Fruit fly (Drosophila melanogaster) whole organism: Measurements from ENCODE around the gene S-Lap1.

Source experiments
- Dll ChIP-seq: fragments of >200 bp; optimal IDR thresholded peaks from 2 replicates; lab custom pipeline; 2017
- pan ChIP-seq: fragments of >200 bp; optimal IDR thresholded peaks from 2 replicates; lab custom pipeline; 2017
- psq ChIP-seq: fragments of >200 bp; optimal IDR thresholded peaks from 2 replicates; lab custom pipeline; 2017
- usp ChIP-seq: fragments of >200 bp; optimal IDR thresholded peaks from 2 replicates; lab custom pipeline; 2017; ENCODE audit warnings: missing biosample characterization, missing genetic modification characterization, mixed read lengths

DNA sequence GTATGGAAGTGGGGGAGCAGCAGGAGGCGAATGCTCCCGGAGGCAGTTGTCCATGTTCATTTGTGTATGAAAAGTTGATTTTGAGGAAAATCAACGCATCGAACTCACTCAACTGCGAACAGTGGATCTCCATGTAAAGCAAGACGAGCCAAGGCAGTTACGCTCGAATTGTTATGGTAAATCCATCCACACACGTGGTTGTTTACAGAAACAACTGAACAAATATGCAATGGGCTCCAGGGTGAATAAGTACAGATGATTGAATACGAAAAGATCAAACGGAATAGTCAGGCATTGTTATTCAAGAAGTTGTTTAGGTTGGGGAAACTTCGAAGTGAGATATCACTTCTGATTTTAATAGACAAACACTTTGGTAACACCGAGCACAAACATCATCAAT, 32.9 kb upstream of the S-Lap1 start:
- TF ChIP-seq psq (lab: Kevin White, UChicago) (no peak), usp (no peak), pan (no peak), Dll (no peak)
